Fruit fly (Drosophila melanogaster) whole organism, embryonic: Measurements from ENCODE around the gene Lgr1.
A peak's percentile ranks its signal among the peaks of the same experiment; 100 is the strongest.

Experiments
- B-H1 ChIP-seq: fragments of 200-800 bp; sonication (Bioruptor generic); IDR thresholded peaks from 3 replicates; pipeline ENCODE4 v1.3.6; 2022; ENCODE audit warnings: missing biosample characterization, missing genetic modification characterization
- Bteb2 ChIP-seq: fragments of 200-800 bp; sonication (Bioruptor generic); optimal IDR thresholded peaks from 2 replicates; lab custom pipeline; 2016; ENCODE audit warnings: missing biosample characterization, missing genetic modification characterization
- CG10274 ChIP-seq: fragments of 200-800 bp; sonication (Bioruptor generic); optimal IDR thresholded peaks from 3 replicates; lab custom pipeline; 2017; ENCODE audit warnings: missing biosample characterization, mild to moderate bottlenecking, missing genetic modification characterization
- CG10366 ChIP-seq: fragments of 200-800 bp; sonication (Bioruptor generic); IDR thresholded peaks from 2 replicates; pipeline ENCODE4 v1.3.6; 2022; ENCODE audit warnings: missing biosample characterization, missing genetic modification characterization
- CG11695 ChIP-seq: fragments of 200-800 bp; sonication (Bioruptor generic); IDR thresholded peaks from 3 replicates; pipeline ENCODE4 v1.3.6; 2022; ENCODE audit warnings: missing biosample characterization, missing genetic modification characterization
- CG12391 ChIP-seq: fragments of 200-800 bp; sonication (Bioruptor generic); optimal IDR thresholded peaks from 3 replicates; lab custom pipeline; 2018; ENCODE audit warnings: missing biosample characterization, mild to moderate bottlenecking, missing genetic modification characterization, moderate library complexity
- CG13424 ChIP-seq: fragments of 200-800 bp; sonication (Bioruptor generic); optimal IDR thresholded peaks from 2 replicates; lab custom pipeline; 2019; ENCODE audit warnings: missing biosample characterization, mild to moderate bottlenecking, missing genetic modification characterization, moderate library complexity
- CG14667 ChIP-seq: fragments of 200-800 bp; sonication (Bioruptor generic); IDR thresholded peaks from 2 replicates; pipeline ENCODE4 v1.3.6; 2022; ENCODE audit warnings: missing biosample characterization, missing genetic modification characterization
- CG15601 ChIP-seq: fragments of 200-800 bp; sonication (Bioruptor generic); optimal IDR thresholded peaks from 3 replicates; lab custom pipeline; 2019; ENCODE audit warnings: missing biosample characterization, mild to moderate bottlenecking, missing genetic modification characterization, moderate library complexity
- CG16779 ChIP-seq: fragments of 200-800 bp; sonication (Bioruptor generic); IDR thresholded peaks from 2 replicates; pipeline ENCODE4 v1.3.6; 2022; ENCODE audit warnings: missing biosample characterization, missing genetic modification characterization
- CG16813 ChIP-seq: fragments of 200-800 bp; sonication (Bioruptor generic); IDR thresholded peaks from 3 replicates; pipeline ENCODE4 v1.3.6; 2022; ENCODE audit warnings: missing biosample characterization, missing genetic modification characterization; ENCODE audit not compliant: partially characterized antibody
- CG17612 ChIP-seq: fragments of 200-800 bp; sonication (Bioruptor generic); IDR thresholded peaks from 2 replicates; pipeline ENCODE4 v1.3.6; 2022; ENCODE audit warnings: missing biosample characterization, missing genetic modification characterization
- CG30431 ChIP-seq: fragments of 200-800 bp; sonication (Bioruptor generic); optimal IDR thresholded peaks from 2 replicates; lab custom pipeline; 2017; ENCODE audit warnings: missing biosample characterization, missing genetic modification characterization
- CG8290 ChIP-seq, 3 experiments: fragments of 200-800 bp; sonication (Bioruptor generic); optimal IDR thresholded peaks; 2 replicates each; lab custom pipeline; 2016 to 2019; ENCODE audit warnings: missing biosample characterization in 3 of 3, missing genetic modification characterization in 3 of 3, mild to moderate bottlenecking in 2 of 3, moderate library complexity in 1 of 3
- Dll ChIP-seq: fragments of 200-800 bp; sonication (Bioruptor generic); IDR thresholded peaks from 4 replicates; pipeline ENCODE4 v1.3.6; 2022; ENCODE audit warnings: missing biosample characterization, missing genetic modification characterization; ENCODE audit not compliant: partially characterized antibody
- Doc2 ChIP-seq: fragments of 200-800 bp; sonication (Bioruptor generic); IDR thresholded peaks from 2 replicates; pipeline ENCODE4 v1.3.6; 2022; ENCODE audit warnings: missing biosample characterization, missing genetic modification characterization
- HLH54F ChIP-seq: fragments of 200-800 bp; sonication (Bioruptor generic); optimal IDR thresholded peaks from 3 replicates; lab custom pipeline; 2016; ENCODE audit warnings: missing biosample characterization, missing genetic modification characterization
- Lim3 ChIP-seq: fragments of 200-800 bp; sonication (Bioruptor generic); IDR thresholded peaks from 2 replicates; pipeline ENCODE4 v1.3.6; 2022; ENCODE audit warnings: missing biosample characterization, missing genetic modification characterization
- MTF-1 ChIP-seq: fragments of 200-800 bp; sonication (Bioruptor generic); optimal IDR thresholded peaks from 2 replicates; lab custom pipeline; 2018; ENCODE audit warnings: missing biosample characterization, mild to moderate bottlenecking, missing genetic modification characterization, borderline replicate concordance
- Med ChIP-seq: fragments of 200-800 bp; sonication (Bioruptor generic); peaks from one replicate; lab custom pipeline; 2016; ENCODE audit warnings: missing biosample characterization, missing genetic modification characterization, mild to moderate bottlenecking, inconsistent platforms, moderate library complexity
- Oli ChIP-seq: fragments of 200-800 bp; sonication (Bioruptor generic); optimal IDR thresholded peaks from 2 replicates; lab custom pipeline; 2018; ENCODE audit warnings: missing biosample characterization, mild to moderate bottlenecking, missing genetic modification characterization, moderate library complexity
- Opbp ChIP-seq: fragments of 200-800 bp; sonication (Bioruptor generic); IDR thresholded peaks from 3 replicates; pipeline ENCODE4 v1.3.6; 2022; ENCODE audit warnings: missing biosample characterization, missing genetic modification characterization; ENCODE audit not compliant: partially characterized antibody
- Pdp1 ChIP-seq, 2 experiments: fragments of 200-800 bp; sonication (Bioruptor generic); optimal IDR thresholded peaks; 3 replicates each; lab custom pipeline; 2016; ENCODE audit warnings: missing biosample characterization in 2 of 2, missing genetic modification characterization in 2 of 2, mild to moderate bottlenecking in 1 of 2, moderate library complexity in 1 of 2
- Rx ChIP-seq: fragments of 200-800 bp; sonication (Bioruptor generic); IDR thresholded peaks from 2 replicates; pipeline ENCODE4 v1.3.6; 2022; ENCODE audit warnings: missing biosample characterization, missing genetic modification characterization
- Ssrp ChIP-seq: fragments of 200-800 bp; sonication (Bioruptor generic); optimal IDR thresholded peaks from 2 replicates; lab custom pipeline; 2018; ENCODE audit warnings: missing biosample characterization, mild to moderate bottlenecking, missing genetic modification characterization, moderate library complexity
- Xbp1 ChIP-seq: fragments of 200-800 bp; sonication (Bioruptor generic); optimal IDR thresholded peaks from 3 replicates; lab custom pipeline; 2016; ENCODE audit warnings: missing biosample characterization, mild to moderate bottlenecking, missing genetic modification characterization
- Xrp1 ChIP-seq: fragments of 200-800 bp; sonication (Bioruptor generic); IDR thresholded peaks from 2 replicates; pipeline ENCODE4 v1.3.6; 2022; ENCODE audit warnings: missing biosample characterization, missing genetic modification characterization
- bcd ChIP-seq: fragments of 200-800 bp; sonication (Bioruptor generic); optimal IDR thresholded peaks from 2 replicates; lab custom pipeline; 2017; ENCODE audit warnings: missing biosample characterization, mild to moderate bottlenecking, missing genetic modification characterization
- cad ChIP-seq: fragments of >200 bp; optimal IDR thresholded peaks from 2 replicates; lab custom pipeline; 2017; ENCODE audit warnings: missing biosample characterization, missing genetic modification characterization
- cg ChIP-seq: fragments of 200-800 bp; sonication (Bioruptor generic); optimal IDR thresholded peaks from 3 replicates; lab custom pipeline; 2019; ENCODE audit warnings: missing biosample characterization, mild to moderate bottlenecking, missing genetic modification characterization, moderate library complexity
- crol ChIP-seq: fragments of 200-800 bp; sonication (Bioruptor generic); IDR thresholded peaks from 2 replicates; pipeline ENCODE4 v1.3.6; 2022; ENCODE audit warnings: missing biosample characterization, missing genetic modification characterization
- crp ChIP-seq, 2 experiments: fragments of 200-800 bp; sonication (Bioruptor generic); optimal IDR thresholded peaks; 2 replicates in 1 of 2; 3 replicates in 1 of 2; lab custom pipeline; 2017; ENCODE audit warnings: missing biosample characterization in 2 of 2, missing genetic modification characterization in 2 of 2, mild to moderate bottlenecking in 1 of 2, moderate library complexity in 1 of 2
- cwo ChIP-seq: fragments of 200-800 bp; sonication (Bioruptor generic); optimal IDR thresholded peaks from 3 replicates; lab custom pipeline; 2017; ENCODE audit warnings: missing biosample characterization, missing genetic modification characterization, mild to moderate bottlenecking, moderate library complexity, missing genetic modification reagents
- danr ChIP-seq: fragments of 200-800 bp; sonication (Bioruptor generic); IDR thresholded peaks from 2 replicates; pipeline ENCODE4 v1.3.6; 2022; ENCODE audit warnings: missing biosample characterization, missing genetic modification characterization
- disco-r ChIP-seq: fragments of 200-800 bp; sonication (Bioruptor generic); optimal IDR thresholded peaks from 2 replicates; lab custom pipeline; 2016; ENCODE audit warnings: missing biosample characterization, missing genetic modification characterization
- ems ChIP-seq: fragments of 200-800 bp; sonication (Bioruptor generic); optimal IDR thresholded peaks from 3 replicates; lab custom pipeline; 2016; ENCODE audit warnings: missing biosample characterization, missing genetic modification characterization
- grau ChIP-seq: fragments of 200-800 bp; optimal IDR thresholded peaks from 3 replicates; lab custom pipeline; 2019; ENCODE audit warnings: missing biosample characterization, mild to moderate bottlenecking, missing genetic modification characterization, moderate library complexity
- gsb-n ChIP-seq: fragments of 200-800 bp; sonication (Bioruptor generic); optimal IDR thresholded peaks from 3 replicates; lab custom pipeline; 2018; ENCODE audit warnings: missing biosample characterization, mild to moderate bottlenecking, missing genetic modification characterization
- kah ChIP-seq: fragments of 200-800 bp; sonication (Bioruptor generic); optimal IDR thresholded peaks from 2 replicates; lab custom pipeline; 2018; ENCODE audit warnings: missing biosample characterization, mild to moderate bottlenecking, missing genetic modification characterization
- kni ChIP-seq: fragments of 200-800 bp; sonication (Bioruptor generic); optimal IDR thresholded peaks from 3 replicates; lab custom pipeline; 2017; ENCODE audit warnings: mild to moderate bottlenecking, missing biosample characterization, missing genetic modification reagents, missing genetic modification characterization
- psq ChIP-seq: fragments of 200-800 bp; sonication (Bioruptor generic); optimal IDR thresholded peaks from 2 replicates; lab custom pipeline; 2017; ENCODE audit warnings: missing biosample characterization, missing genetic modification characterization
- row ChIP-seq: fragments of 200-800 bp; sonication (Bioruptor generic); IDR thresholded peaks from 3 replicates; pipeline ENCODE4 v1.3.6; 2022; ENCODE audit warnings: missing biosample characterization, missing genetic modification characterization
- sens ChIP-seq: fragments of 200-800 bp; sonication (Bioruptor generic); peaks from one replicate; lab custom pipeline; 2016; ENCODE audit warnings: missing biosample characterization, missing genetic modification characterization
- seq ChIP-seq: fragments of 200-800 bp; sonication (Bioruptor generic); IDR thresholded peaks from 2 replicates; pipeline ENCODE4 v1.3.6; 2022; ENCODE audit warnings: missing biosample characterization, missing genetic modification characterization
- slbo ChIP-seq: fragments of 200-800 bp; sonication (Bioruptor generic); IDR thresholded peaks from 2 replicates; pipeline ENCODE4 v1.3.6; 2022; ENCODE audit warnings: missing biosample characterization, missing genetic modification characterization
- sug ChIP-seq: fragments of 200-800 bp; optimal IDR thresholded peaks from 2 replicates; lab custom pipeline; 2019; ENCODE audit warnings: missing biosample characterization, mild to moderate bottlenecking, missing genetic modification characterization, moderate library complexity
- tgo ChIP-seq: fragments of 200-800 bp; sonication (Bioruptor generic); IDR thresholded peaks from 3 replicates; pipeline ENCODE4 v1.3.6; 2022; ENCODE audit warnings: missing biosample characterization, missing genetic modification characterization
- trem ChIP-seq: fragments of 200-800 bp; optimal IDR thresholded peaks from 3 replicates; lab custom pipeline; 2019; ENCODE audit warnings: missing biosample characterization, mild to moderate bottlenecking, missing genetic modification characterization, moderate library complexity
- wor ChIP-seq: fragments of 200-800 bp; sonication (Bioruptor generic); IDR thresholded peaks from 2 replicates; pipeline ENCODE4 v1.3.6; 2022; ENCODE audit warnings: missing biosample characterization, missing genetic modification characterization

Lgr1 gene

DNA sequence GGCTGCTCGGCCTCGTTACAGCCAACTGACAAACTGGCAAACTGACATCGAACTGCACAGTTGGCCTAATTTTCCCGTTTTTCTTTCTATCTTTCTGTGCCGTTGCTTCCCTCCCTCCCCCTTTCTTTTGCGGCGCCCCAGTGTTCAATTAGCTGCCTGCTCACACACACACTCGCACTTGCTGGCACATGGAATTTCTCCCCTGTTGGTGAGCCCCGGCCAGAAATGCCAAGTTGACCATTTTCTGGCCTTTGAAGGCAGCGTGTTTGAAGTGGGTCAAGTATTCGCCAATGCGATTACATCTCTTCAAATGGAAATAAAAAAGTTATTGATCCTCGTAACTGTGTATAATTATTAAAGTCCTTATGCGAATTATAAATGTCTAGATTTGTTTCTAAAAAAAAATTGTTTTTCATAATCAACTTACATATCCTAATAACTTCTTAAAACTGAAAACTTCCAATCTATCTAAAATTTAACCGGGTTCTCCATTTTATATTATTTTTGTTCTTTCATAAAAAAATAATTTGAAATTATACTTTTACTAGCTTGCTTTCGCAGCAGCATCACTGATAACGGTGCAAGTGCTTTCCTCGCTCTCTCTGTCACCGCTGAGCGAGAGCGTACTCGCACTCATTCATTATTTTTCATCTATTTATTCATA lies 44.8 kb upstream of the Lgr1 start (continued):
- TF ChIP-seq cad (GFP tag; lab: Kevin White, UChicago) = no peak
- no peak for TF ChIP-seq Lim3
- no peak for TF ChIP-seq CG10274
- TF ChIP-seq psq (GFP tag; lab: Kevin White, UChicago) = no peak
- peak; percentile 40 for TF ChIP-seq Bteb2 (GFP tag; lab: Kevin White, UChicago)
- peak; percentile 58 for TF ChIP-seq Med (GFP tag; lab: Kevin White, UChicago)
- TF ChIP-seq Pdp1 (GFP tag; optimal IDR thresholded peaks at IDR 0.05; lab: Kevin White, UChicago) = peak in 1 of 2 experiments; percentile 7
- TF ChIP-seq crp (GFP tag; optimal IDR thresholded peaks at IDR 0.05; lab: Kevin White, UChicago) = no peak
- TF ChIP-seq CG14667 (GFP tag; lab: Robert Waterston, UW) = no peak
- peak; percentile 30 for TF ChIP-seq gsb-n (tag; lab: Kevin White, UChicago)
- TF ChIP-seq CG10366 (GFP tag; lab: Robert Waterston, UW) = no peak
- TF ChIP-seq HLH54F (GFP tag; lab: Kevin White, UChicago) = peak; percentile 5
- TF ChIP-seq CG8290 (GFP tag; optimal IDR thresholded peaks at IDR 0.05; lab: Kevin White, UChicago) = peak; percentile 17
- no peak for TF ChIP-seq CG8290 (tag; optimal IDR thresholded peaks at IDR 0.05; lab: Kevin White, UChicago)
- 0 out of 3 replicates have a peak, but pooled peaks have one; percentile 14 for TF ChIP-seq B-H1 (GFP tag; lab: Robert Waterston, UW)
- TF ChIP-seq grau (tag; lab: Kevin White, UChicago) = peak; percentile 58
- TF ChIP-seq ems = peak; percentile 38
- TF ChIP-seq CG13424 (tag; lab: Kevin White, UChicago) = peak; percentile 57
- TF ChIP-seq sens (GFP tag; lab: Kevin White, UChicago) = peak; percentile 89
- peak; percentile 55 for TF ChIP-seq Xbp1 (GFP tag; lab: Kevin White, UChicago)
- TF ChIP-seq kni (GFP tag; lab: Kevin White, UChicago) = peak; percentile 62
- peak; percentile 33; the same call in 1 of the 2 replicates for TF ChIP-seq Xrp1
- 0 out of 3 replicates have a peak, but pooled peaks have one; percentile 44 for TF ChIP-seq CG11695 (GFP tag; lab: Robert Waterston, UW)
- TF ChIP-seq row = peak; percentile 82
- no peak for TF ChIP-seq wor
- TF ChIP-seq CG16779 = no peak
- no peak for TF ChIP-seq kah (GFP tag; lab: Kevin White, UChicago)
- no peak for TF ChIP-seq tgo
- TF ChIP-seq Oli = peak; percentile 57
- no peak for TF ChIP-seq MTF-1 (GFP tag; lab: Kevin White, UChicago)
- TF ChIP-seq sug = no peak
- TF ChIP-seq disco-r = no peak
- TF ChIP-seq CG15601 (tag; lab: Kevin White, UChicago) = peak; percentile 20
- TF ChIP-seq Doc2 (GFP tag; lab: Robert Waterston, UW) = no peak
- no peak for TF ChIP-seq CG17612 (GFP tag; lab: Robert Waterston, UW)
- no peak for TF ChIP-seq danr (GFP tag; lab: Robert Waterston, UW)
- TF ChIP-seq cg (GFP tag; lab: Kevin White, UChicago) = peak; percentile 74
- TF ChIP-seq Rx = no peak
- TF ChIP-seq crol = peak; percentile 66
- TF ChIP-seq CG30431 (GFP tag; lab: Kevin White, UChicago) = no peak
- peak; percentile 73 for TF ChIP-seq CG12391 (tag; lab: Kevin White, UChicago)
- peak; percentile 53 for TF ChIP-seq trem (tag; lab: Kevin White, UChicago)
- TF ChIP-seq Dll = no peak
- TF ChIP-seq CG16813 (GFP tag; lab: Robert Waterston, UW) = no peak
- TF ChIP-seq bcd (GFP tag; lab: Kevin White, UChicago) = peak; percentile 19
- no peak for TF ChIP-seq slbo (GFP tag; lab: Robert Waterston, UW)
- peak; percentile 63 for TF ChIP-seq Ssrp (tag; lab: Kevin White, UChicago)
- no peak for TF ChIP-seq cwo (GFP tag; lab: Kevin White, UChicago)
- no peak for TF ChIP-seq Opbp
- no peak for TF ChIP-seq seq (GFP tag; lab: Robert Waterston, UW)
